Fruit fly (Drosophila melanogaster): Measurements from ENCODE around the gene CG33189.

Gene CG33189

DNA sequence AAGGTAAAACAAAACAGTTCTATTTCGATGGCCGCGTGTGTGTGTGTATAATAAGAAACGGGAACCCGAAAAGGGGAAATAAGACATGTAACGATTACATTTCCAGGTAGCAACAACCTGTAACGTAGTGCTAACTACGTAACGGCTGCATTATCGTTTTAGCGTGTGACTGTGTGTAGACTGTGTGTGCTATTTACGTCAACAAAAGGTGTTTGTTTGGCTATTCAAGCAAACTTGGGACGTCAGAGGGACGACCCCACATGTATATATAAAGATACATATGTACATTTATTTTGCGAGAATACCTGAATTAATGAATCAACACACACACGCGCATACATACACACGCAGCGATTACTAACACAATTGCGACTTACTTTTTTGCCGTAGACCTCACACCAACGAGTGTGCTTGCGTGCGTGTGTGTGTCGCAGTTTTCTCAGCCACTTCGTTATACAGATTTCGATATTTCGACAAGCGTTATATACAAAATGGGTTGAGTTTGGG lies 39.0 kb upstream of the CG33189 start (continued):
- TF ChIP-seq Lim3 (GFP tag; IDR thresholded peaks at IDR 0.05) (no peak), CG11085 (GFP tag; IDR thresholded peaks at IDR 0.05) (no peak), chinmo (GFP tag; IDR thresholded peaks at IDR 0.05; ENCODE audit: partially characterized antibody) (peak; percentile 63; the same call in 1 of the 4 replicates), klu (GFP tag; IDR thresholded peaks at IDR 0.05) (no peak), Ravus (GFP tag; IDR thresholded peaks at IDR 0.05) (no peak), HmgZ (tag; optimal IDR thresholded peaks at IDR 0.05) (no peak), dmrt99B (tag; optimal IDR thresholded peaks at IDR 0.05) (no peak), CG30431 (GFP tag; optimal IDR thresholded peaks at IDR 0.05) (no peak), CG15601 (tag; optimal IDR thresholded peaks at IDR 0.05) (no peak), CkIIα-i1 (GFP tag; IDR thresholded peaks at IDR 0.05) (no peak), stc (GFP tag; IDR thresholded peaks at IDR 0.05) (peak; percentile 53), Sox102F (GFP tag; optimal IDR thresholded peaks at IDR 0.05) (no peak), schlank (tag; optimal IDR thresholded peaks at IDR 0.05) (peak; percentile 6), CG6175 (GFP tag; IDR thresholded peaks at IDR 0.05) (peak; percentile 37; the same call in 1 of the 3 replicates), sug (tag; optimal IDR thresholded peaks at IDR 0.05) (peak; percentile 24), Elba2 (GFP tag; optimal IDR thresholded peaks at IDR 0.05) (peak; percentile 60), Fer1 (GFP tag; optimal IDR thresholded peaks at IDR 0.05) (peak; percentile 55), Ssrp (tag; optimal IDR thresholded peaks at IDR 0.05) (no peak), CG16779 (GFP tag; IDR thresholded peaks at IDR 0.05) (0 out of 2 replicates have a peak, but pooled peaks have one; percentile 38), CG11723 (GFP tag; optimal IDR thresholded peaks at IDR 0.05) (peak; percentile 11), wor (GFP tag; IDR thresholded peaks at IDR 0.05) (no peak), CG9437 (GFP tag; optimal IDR thresholded peaks at IDR 0.05) (peak; percentile 96), TFAM (GFP tag; optimal IDR thresholded peaks at IDR 0.05) (no peak), CG31224 (GFP tag; IDR thresholded peaks at IDR 0.05) (0 out of 2 replicates have a peak, but pooled peaks have one; percentile 5), gro (GFP tag; optimal IDR thresholded peaks at IDR 0.05) (no peak), CG3838 (GFP tag; optimal IDR thresholded peaks at IDR 0.05) (no peak), Fer3 (tag; optimal IDR thresholded peaks at IDR 0.05) (peak; percentile 11), Sry-δ (GFP tag; optimal IDR thresholded peaks at IDR 0.05) (no peak), fru (optimal IDR thresholded peaks at IDR 0.05) (no peak), Max (GFP tag; optimal IDR thresholded peaks at IDR 0.05) (peak; percentile 66), CG10654 (GFP tag; optimal IDR thresholded peaks at IDR 0.05) (no peak), fd3F (GFP tag; optimal IDR thresholded peaks at IDR 0.05) (peak; percentile 25), CG15073 (GFP tag; optimal IDR thresholded peaks at IDR 0.05) (no peak), trem (tag; optimal IDR thresholded peaks at IDR 0.05) (no peak), sc (optimal IDR thresholded peaks at IDR 0.05) (no peak), sc (GFP tag; optimal IDR thresholded peaks at IDR 0.05) (no peak), lola (GFP tag; optimal IDR thresholded peaks at IDR 0.05) (peak in 1 of 3 experiments; percentile 10), CG10267 (tag; optimal IDR thresholded peaks at IDR 0.05) (no peak), Bgb (GFP tag; IDR thresholded peaks at IDR 0.05; ENCODE audit: partially characterized antibody) (no peak), nerfin-1 (tag; optimal IDR thresholded peaks at IDR 0.05) (no peak), NK7.1 (GFP tag; optimal IDR thresholded peaks at IDR 0.05) (peak; percentile 16), dati (GFP tag; IDR thresholded peaks at IDR 0.05) (no peak), org-1 (GFP tag; optimal IDR thresholded peaks at IDR 0.05) (peak; percentile 27), zfh1 (GFP tag; IDR thresholded peaks at IDR 0.05) (peak; percentile 34; the same call in 1 of the 3 replicates), vfl (GFP tag; optimal IDR thresholded peaks at IDR 0.05) (peak; percentile 30), CG2120 (GFP tag; optimal IDR thresholded peaks at IDR 0.05) (no peak), NfI (GFP tag; optimal IDR thresholded peaks at IDR 0.05) (no peak), CG6765 (GFP tag; optimal IDR thresholded peaks at IDR 0.05) (peak; percentile 49), tx (GFP tag; optimal IDR thresholded peaks at IDR 0.05) (peak; percentile 6), BtbVII (GFP tag; optimal IDR thresholded peaks at IDR 0.05) (no peak), pum (GFP tag; optimal IDR thresholded peaks at IDR 0.05) (no peak)

Measured in whole organism, embryonic.